Fruit fly (Drosophila melanogaster) whole organism: ENCODE data around the gene CG9948.

Experiments
- CG8478 ChIP-seq: fragments of >200 bp; optimal IDR thresholded peaks from 2 replicates; lab custom pipeline; 2018; ENCODE audit warnings: inconsistent platforms
- Dll ChIP-seq: fragments of >200 bp; optimal IDR thresholded peaks from 2 replicates; lab custom pipeline; 2017
- EcR ChIP-seq, 2 experiments: fragments of >200 bp; optimal IDR thresholded peaks; 2 replicates each; lab custom pipeline; 2017; ENCODE audit warnings: missing biosample characterization in 2 of 2, missing genetic modification characterization in 2 of 2, missing genetic modification reagents in 2 of 2
- pan ChIP-seq: fragments of >200 bp; optimal IDR thresholded peaks from 2 replicates; lab custom pipeline; 2017
- psq ChIP-seq: fragments of >200 bp; optimal IDR thresholded peaks from 2 replicates; lab custom pipeline; 2017
- usp ChIP-seq: fragments of >200 bp; optimal IDR thresholded peaks from 2 replicates; lab custom pipeline; 2017; ENCODE audit warnings: missing biosample characterization, missing genetic modification characterization, mixed read lengths

Gene CG9948

dm6 chr3L:6971298-6971697 is 15.5 kb downstream of the CG9948 start:
- TF ChIP-seq usp (GFP tag; lab: Kevin White, UChicago) (no peak), CG8478 (lab: Kevin White, UChicago) (no peak), pan (lab: Kevin White, UChicago) (no peak), psq (lab: Kevin White, UChicago) (no peak), EcR (GFP tag; optimal IDR thresholded peaks at IDR 0.05; lab: Kevin White, UChicago) (no peak), Dll (lab: Kevin White, UChicago) (no peak)

DNA sequence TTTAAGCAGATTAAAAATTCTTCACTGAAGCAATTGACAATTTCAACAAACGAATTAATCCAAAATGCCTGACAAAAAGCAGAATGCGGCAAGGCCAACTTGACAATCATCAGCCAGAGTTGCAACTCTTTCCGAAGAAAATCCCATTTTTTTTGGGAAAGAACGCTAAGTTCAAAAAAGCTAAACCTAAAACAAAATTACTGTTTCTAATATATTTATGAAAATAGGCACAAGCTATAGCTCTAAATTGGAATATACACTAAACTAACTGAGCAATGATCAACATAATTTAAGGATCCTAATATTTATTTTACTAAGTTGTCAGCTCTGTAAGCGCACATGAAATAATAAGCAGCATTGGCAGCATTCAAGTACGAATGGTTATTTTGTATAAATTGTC is 16.6 kb downstream of the CG9948 start, which contains the start of gene CG10063:
CG10063 (minus strand) TSS at position 101 of the 400 bp plus-strand sequence.
- TF ChIP-seq usp (GFP tag; lab: Kevin White, UChicago) (no peak), pan (lab: Kevin White, UChicago) (no peak), psq (lab: Kevin White, UChicago) (no peak), CG8478 (lab: Kevin White, UChicago) (no peak), EcR (GFP tag; optimal IDR thresholded peaks at IDR 0.05; lab: Kevin White, UChicago) (no peak), Dll (lab: Kevin White, UChicago) (no peak)

DNA sequence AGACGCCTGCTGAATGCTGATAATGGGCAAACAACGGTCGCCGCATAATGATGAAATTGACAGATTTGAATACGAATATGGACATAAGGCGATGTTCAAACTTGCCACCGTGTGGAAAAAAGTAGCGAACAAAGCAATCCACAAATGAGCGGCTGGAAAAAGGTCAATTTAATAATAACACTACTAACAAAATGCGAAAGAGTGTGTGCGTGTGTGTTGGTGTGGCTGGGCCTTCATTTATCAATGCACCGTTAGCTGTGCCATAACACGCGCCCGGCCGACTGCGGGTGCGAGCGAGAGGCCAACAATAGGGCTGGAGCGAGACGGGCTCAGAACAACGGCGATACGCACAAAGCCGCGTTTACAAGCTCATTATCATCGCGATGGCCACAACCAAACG is 20.1 kb downstream of the CG9948 start:
- TF ChIP-seq Dll (lab: Kevin White, UChicago) (no peak), usp (GFP tag; lab: Kevin White, UChicago) (no peak), psq (lab: Kevin White, UChicago) (no peak), pan (lab: Kevin White, UChicago) (no peak), EcR (GFP tag; optimal IDR thresholded peaks at IDR 0.05; lab: Kevin White, UChicago) (no peak), CG8478 (lab: Kevin White, UChicago) (no peak)

dm6 chr3L:6976601-6977140 is 20.9 kb downstream of the CG9948 start:
- TF ChIP-seq EcR (GFP tag; optimal IDR thresholded peaks at IDR 0.05; lab: Kevin White, UChicago) (no peak), pan (lab: Kevin White, UChicago) (no peak), psq (lab: Kevin White, UChicago) (no peak), Dll (lab: Kevin White, UChicago) (no peak), CG8478 (lab: Kevin White, UChicago) (no peak), usp (GFP tag; lab: Kevin White, UChicago) (no peak)

dm6 chr3L:6977391-6977790 is 21.6 kb downstream of the CG9948 start:
- no peak for TF ChIP-seq CG8478 (lab: Kevin White, UChicago)
- TF ChIP-seq pan (lab: Kevin White, UChicago): no peak
- no peak for TF ChIP-seq usp (GFP tag; lab: Kevin White, UChicago)
- no peak for TF ChIP-seq EcR (GFP tag; optimal IDR thresholded peaks at IDR 0.05; lab: Kevin White, UChicago)
- no peak for TF ChIP-seq psq (lab: Kevin White, UChicago)
- TF ChIP-seq Dll (lab: Kevin White, UChicago): no peak

DNA sequence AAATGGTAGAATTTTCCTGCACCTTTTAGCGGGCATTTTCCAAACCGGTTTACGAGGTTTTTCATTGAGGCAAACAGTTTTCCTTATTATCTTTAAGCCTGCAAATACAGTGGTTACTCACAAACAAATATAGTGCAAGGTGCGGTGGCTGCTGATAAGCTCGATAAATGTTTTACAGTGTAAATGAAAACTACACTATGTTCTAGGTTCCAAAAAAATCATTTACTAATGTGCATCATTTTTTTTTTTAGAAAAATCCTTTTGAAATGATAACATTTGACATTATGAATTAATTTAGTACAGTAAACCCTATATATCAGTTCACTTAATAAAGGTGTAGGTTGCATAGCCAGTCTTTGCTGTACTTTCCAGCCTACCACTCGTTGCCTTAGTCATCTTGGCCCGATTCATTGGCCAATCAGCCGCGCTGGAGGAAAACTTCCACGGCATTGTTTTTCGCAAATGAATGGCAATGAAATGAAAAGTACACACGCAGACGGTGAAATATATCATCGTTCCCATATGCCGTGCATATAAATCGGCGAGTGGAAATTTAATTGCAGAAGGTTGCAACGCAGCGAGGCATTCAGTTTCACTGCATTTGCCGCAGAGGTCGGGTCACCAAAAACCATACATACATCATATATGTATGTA is 22.4 kb downstream of the CG9948 start:
- TF ChIP-seq EcR (GFP tag; optimal IDR thresholded peaks at IDR 0.05; lab: Kevin White, UChicago) (no peak), CG8478 (lab: Kevin White, UChicago) (no peak), psq (lab: Kevin White, UChicago) (no peak)

DNA sequence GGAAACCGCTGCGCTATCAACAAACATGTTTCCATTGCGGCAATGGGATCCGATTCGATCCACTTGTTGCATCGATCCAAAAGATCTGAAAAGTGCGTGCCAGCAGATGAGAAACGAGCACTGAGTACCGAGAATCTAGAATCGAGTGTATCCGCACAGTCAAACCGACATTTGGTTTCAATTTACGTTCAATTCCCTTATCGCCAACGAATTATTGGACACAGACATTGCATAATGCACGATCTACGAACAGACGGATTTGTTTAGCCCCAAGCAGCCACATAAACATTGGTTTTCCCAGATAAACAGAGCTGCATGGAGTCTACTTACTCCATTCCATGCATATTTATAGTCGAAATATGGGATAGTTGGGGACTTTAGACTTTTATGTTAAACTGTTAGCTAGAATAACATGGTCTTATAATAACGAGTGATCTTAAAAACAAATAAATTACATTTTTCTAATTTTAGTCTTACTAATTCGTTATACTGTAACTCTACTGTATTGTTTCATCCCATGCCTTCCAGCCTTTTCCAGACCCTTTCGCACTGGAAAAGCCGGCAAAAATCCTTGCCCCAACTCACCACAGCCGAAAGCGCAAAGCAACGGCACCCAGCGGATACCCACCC is 23.1 kb downstream of the CG9948 start:
- TF ChIP-seq EcR (GFP tag; optimal IDR thresholded peaks at IDR 0.05; lab: Kevin White, UChicago) (no peak), CG8478 (lab: Kevin White, UChicago) (no peak), Dll (lab: Kevin White, UChicago) (no peak), psq (lab: Kevin White, UChicago) (no peak), pan (lab: Kevin White, UChicago) (no peak), usp (GFP tag; lab: Kevin White, UChicago) (no peak)

DNA sequence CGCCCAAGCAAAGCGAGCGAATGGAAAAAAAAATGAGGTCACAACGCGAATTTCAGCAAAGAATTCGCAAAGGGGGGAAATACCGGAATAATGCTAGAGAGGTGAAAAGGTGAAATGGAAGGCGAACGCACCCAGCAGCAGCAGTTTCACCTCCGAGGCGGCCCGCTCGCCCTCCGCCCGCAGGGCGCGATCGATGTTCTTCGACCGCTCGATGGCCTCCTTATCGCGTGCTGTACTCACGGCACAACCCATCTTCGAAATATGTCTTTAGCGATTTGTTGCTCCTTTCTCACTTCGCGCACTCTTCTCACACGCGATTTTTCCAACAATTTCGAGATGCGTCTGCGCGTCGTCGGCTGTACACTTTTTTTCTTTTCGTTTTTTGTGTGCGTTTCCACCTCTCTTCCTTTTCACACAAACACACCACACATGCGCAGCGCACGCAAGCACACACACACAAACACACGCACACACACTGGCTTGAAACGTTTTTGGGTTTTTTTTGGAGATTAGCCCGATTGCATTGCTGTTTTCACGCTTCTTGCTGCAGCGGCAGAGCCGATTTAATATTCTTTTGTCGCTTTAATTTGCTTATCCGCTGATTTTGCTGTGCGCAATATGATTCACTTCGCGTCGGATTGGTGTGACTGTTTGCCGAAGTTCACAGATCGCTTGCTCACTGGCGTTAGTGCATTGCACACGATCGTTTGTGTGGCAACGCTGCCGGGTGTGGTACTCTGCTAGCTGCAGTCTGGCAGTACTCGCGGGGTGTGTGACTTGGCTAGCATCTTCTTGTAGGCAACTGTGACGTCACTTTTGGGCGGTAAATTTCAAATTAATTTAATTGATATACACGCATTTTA is 23.8 kb downstream of the CG9948 start, which contains the start of gene Galphai:
Galphai (minus strand) TSS at position 658 of the 863 bp plus-strand sequence.
- TF ChIP-seq CG8478 (lab: Kevin White, UChicago): no peak
- no peak for TF ChIP-seq EcR (GFP tag; optimal IDR thresholded peaks at IDR 0.05; lab: Kevin White, UChicago)
- no peak for TF ChIP-seq Dll (lab: Kevin White, UChicago)
- TF ChIP-seq pan (lab: Kevin White, UChicago): no peak

DNA sequence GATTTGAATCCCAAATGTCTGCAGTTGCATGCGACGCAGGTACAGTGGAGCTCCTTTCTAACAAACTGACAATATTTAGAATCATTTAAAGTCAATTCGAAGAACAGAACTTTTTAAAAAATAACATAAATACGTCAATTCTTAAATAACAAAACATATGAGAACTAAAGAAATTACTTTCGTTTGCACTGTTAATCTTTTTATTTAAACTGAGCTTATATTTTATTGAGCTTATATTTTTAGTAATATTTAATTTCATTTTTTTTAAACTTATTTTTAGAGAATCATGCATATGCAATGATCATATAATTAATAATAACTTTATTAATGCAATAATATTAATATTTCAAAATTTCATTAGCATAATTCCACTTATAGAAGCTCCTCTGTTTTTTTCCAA is 24.8 kb downstream of the CG9948 start:
- TF ChIP-seq usp (GFP tag; lab: Kevin White, UChicago) (no peak), pan (lab: Kevin White, UChicago) (no peak), CG8478 (lab: Kevin White, UChicago) (no peak), EcR (GFP tag; optimal IDR thresholded peaks at IDR 0.05; lab: Kevin White, UChicago) (no peak), Dll (lab: Kevin White, UChicago) (no peak), psq (lab: Kevin White, UChicago) (no peak)

DNA sequence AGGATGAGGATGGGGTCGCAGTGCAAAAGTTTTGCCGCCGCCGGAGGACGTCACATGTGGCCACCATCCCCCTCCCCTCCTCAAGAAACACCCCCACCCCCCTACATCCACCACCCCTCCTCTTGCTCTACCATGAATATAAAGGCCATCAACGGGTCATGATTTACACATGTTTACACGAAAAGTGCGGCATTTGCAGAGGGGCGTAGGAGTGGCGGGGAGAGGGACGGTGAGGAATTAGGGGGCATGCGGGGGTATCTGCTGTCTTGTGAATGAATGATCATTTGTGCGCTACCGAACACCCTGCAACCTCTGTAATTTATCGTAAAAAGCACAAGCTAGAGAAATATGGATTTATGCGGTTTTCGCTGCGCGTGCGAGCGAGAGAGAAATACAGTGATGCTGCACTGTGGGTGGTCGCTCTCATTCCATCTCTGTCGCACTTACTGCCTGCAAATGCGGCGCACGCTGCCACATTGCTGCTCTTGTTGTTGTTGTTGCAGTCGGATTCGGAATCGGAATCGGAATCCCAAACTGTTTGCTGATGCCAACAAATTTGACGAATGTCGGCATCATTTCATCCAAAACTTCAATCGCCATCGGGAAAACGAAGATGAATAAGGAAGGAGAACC is 25.4 kb downstream of the CG9948 start:
- TF ChIP-seq Dll (lab: Kevin White, UChicago) (no peak), psq (lab: Kevin White, UChicago) (no peak), usp (GFP tag; lab: Kevin White, UChicago) (no peak), CG8478 (lab: Kevin White, UChicago) (no peak), EcR (GFP tag; optimal IDR thresholded peaks at IDR 0.05; lab: Kevin White, UChicago) (no peak), pan (lab: Kevin White, UChicago) (no peak)
